Worm (Caenorhabditis elegans) whole organism, L1 larva: ENCODE results near the gene F11D11.12.

ENCODE experiments used
- Y116A8C.19 ChIP-seq: sonication (generic microtip); optimal IDR thresholded peaks from 2 replicates; lab custom pipeline; 2016; ENCODE audit warnings: missing compliant biosample characterization, missing genetic modification characterization, borderline replicate concordance
- ces-1 ChIP-seq: fragments of 150-350 bp; optimal IDR thresholded peaks from 2 replicates; lab custom pipeline; 2014; ENCODE audit warnings: missing biosample characterization, missing genetic modification reagents, missing genetic modification characterization
- hlh-4 ChIP-seq: sonication (generic microtip); optimal IDR thresholded peaks from 2 replicates; lab custom pipeline; 2016; ENCODE audit warnings: mild to moderate bottlenecking, missing genetic modification characterization, missing compliant biosample characterization
- lin-13 ChIP-seq: fragments of 150-350 bp; optimal IDR thresholded peaks from 2 replicates; lab custom pipeline; 2014; ENCODE audit warnings: missing biosample characterization, missing genetic modification reagents, missing genetic modification characterization
- mdl-1 ChIP-seq, 2 experiments: fragments of 150-350 bp; optimal IDR thresholded peaks; 2 replicates each; lab custom pipeline; 2014 to 2017; ENCODE audit warnings: missing biosample characterization in 2 of 2, missing genetic modification characterization in 2 of 2, inconsistent platforms in 1 of 2

DNA sequence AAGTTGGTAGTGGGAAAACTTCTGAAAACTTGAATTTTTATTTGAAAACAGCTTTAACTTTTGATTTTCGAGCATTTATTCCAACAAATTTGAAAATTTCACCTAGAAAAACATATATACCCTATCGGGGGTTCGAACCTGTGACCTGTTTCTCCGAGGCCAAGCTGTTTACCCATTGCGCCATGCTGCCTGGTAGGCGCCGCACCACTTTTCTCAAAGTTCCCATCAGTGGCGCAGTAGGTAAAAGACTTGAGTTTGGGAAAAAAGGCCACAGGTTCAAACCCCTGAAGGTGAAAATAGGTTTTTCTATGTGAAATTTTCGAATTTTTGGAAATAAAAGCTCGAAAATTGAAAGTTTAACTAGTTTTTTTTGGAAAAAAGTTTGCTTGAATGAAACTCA lies 30.1 kb upstream of the F11D11.12 start:
- no peak for TF ChIP-seq mdl-1 (tag; optimal IDR thresholded peaks at IDR 0.05; lab: Kevin White, UChicago)
- no peak for TF ChIP-seq hlh-4 (tag; lab: Kevin White, UChicago)
- no peak for TF ChIP-seq lin-13 (GFP tag; lab: Kevin White, UChicago)
- TF ChIP-seq ces-1 (GFP tag; lab: Kevin White, UChicago), result no peak
- TF ChIP-seq Y116A8C.19 (tag; lab: Kevin White, UChicago), result no peak
